Worm (Caenorhabditis elegans) whole organism, L1 larva: ENCODE data around the gene crn-7.

Experiments used
- aha-1 ChIP-seq: fragments of 150-350 bp; optimal IDR thresholded peaks from 2 replicates; lab custom pipeline; 2014; ENCODE audit warnings: missing biosample characterization, missing genetic modification characterization
- elt-3 ChIP-seq, 6 experiments: fragments of 150-350 bp in 1 of 6; sonication (generic microtip); optimal IDR thresholded peaks; 2 replicates each; lab custom pipeline; 2017 to 2018; ENCODE audit warnings: missing biosample characterization in 6 of 6, missing genetic modification characterization in 6 of 6, inconsistent platforms in 1 of 6
- hpl-2 ChIP-seq: fragments of 150-350 bp; optimal IDR thresholded peaks from 2 replicates; lab custom pipeline; 2014; ENCODE audit warnings: missing biosample characterization, missing genetic modification reagents, missing genetic modification characterization

ce11 chrIII:8286824-8287223 lies 18.5 kb downstream of the crn-7 start:
- TF ChIP-seq hpl-2 (GFP tag; lab: Kevin White, UChicago) (no peak), aha-1 (tag; lab: Kevin White, UChicago) (no peak), elt-3 (tag; optimal IDR thresholded peaks at IDR 0.05; lab: Kevin White, UChicago) (no peak)
